Fruit fly (Drosophila melanogaster): ENCODE data around the gene Lip4.

DNA sequence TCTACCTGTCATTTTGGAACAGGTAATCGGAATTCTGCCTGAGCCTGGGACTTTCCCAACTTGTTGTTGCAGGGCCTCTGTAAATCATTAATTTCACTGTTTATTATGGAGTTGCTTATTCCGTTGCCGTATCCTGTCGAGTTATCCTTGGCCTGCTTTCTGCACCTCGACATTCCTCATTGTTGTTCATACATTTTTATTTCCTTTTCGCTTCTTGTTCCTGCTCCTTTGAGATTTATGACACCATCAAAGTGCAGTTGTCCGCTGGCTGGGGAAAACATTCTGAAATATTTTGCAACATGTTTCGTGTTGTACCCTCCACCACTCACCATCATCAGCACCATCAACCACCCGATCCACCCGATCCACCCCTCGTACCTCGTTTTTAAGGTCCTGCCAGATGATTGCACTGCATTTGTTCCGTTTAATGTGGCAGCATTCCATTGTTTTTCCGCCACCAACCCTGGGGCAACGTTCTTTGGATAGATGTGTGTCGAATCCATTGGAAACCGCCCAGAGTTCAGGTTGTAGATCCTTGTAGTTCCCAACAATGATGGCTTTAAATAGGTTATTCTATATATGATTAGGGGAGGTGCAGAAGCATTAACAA, 21.5 kb downstream of the Lip4 start:
- TF ChIP-seq CG1621 (tag; optimal IDR thresholded peaks at IDR 0.05) (no peak), CG6792 (GFP tag; optimal IDR thresholded peaks at IDR 0.05) (no peak), vri (GFP tag; optimal IDR thresholded peaks at IDR 0.05) (no peak), CG16779 (tag; optimal IDR thresholded peaks at IDR 0.05) (no peak), CG15336 (GFP tag; IDR thresholded peaks at IDR 0.05) (no peak), Hr39 (GFP tag; optimal IDR thresholded peaks at IDR 0.05) (no peak), CG6276 (GFP tag; optimal IDR thresholded peaks at IDR 0.05) (no peak), CG11902 (GFP tag; optimal IDR thresholded peaks at IDR 0.05) (no peak), pdm3 (GFP tag; optimal IDR thresholded peaks at IDR 0.05) (no peak), Ets96B (tag; optimal IDR thresholded peaks at IDR 0.05) (no peak), Lpt (GFP tag; optimal IDR thresholded peaks at IDR 0.05) (no peak), fkh (GFP tag; optimal IDR thresholded peaks at IDR 0.05) (no peak)
